Worm (Caenorhabditis elegans): ENCODE data around the gene H05C05.2.

H05C05.2 gene

DNA sequence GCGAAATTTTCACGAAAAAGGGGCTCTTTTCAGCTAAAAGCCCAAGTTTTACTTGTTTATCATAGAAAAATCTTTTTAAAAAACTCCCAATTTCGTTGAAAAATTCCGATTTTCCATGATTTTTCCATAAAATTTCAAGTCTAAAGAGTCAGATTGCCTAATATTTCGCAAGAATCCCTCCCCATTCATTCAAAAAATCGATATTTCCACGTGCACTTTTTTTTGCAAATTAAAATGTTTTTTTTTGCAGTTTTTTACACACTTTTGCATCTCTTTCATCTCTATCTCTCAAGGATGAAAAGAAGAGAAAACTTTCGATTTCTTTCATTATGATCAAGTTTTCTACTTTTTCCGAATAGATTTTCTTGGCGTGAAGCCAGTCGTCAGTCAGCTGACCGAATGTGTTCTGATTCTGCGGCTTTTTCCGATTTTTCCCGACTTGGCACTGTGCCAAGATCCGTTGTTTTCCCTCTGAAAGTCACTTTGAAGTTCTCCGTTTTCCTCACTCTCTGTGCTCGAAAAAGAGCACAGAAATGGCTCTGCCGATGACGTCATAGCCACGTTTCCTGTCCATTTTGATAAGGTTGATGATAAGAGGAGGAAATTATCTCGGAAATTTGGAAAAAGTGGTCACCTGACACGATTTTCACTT, 17.0 kb downstream of the H05C05.2 start:
- TF ChIP-seq W03F9.2 (tag; optimal IDR thresholded peaks at IDR 0.05) = no peak
- TF ChIP-seq dao-5 (tag; optimal IDR thresholded peaks at IDR 0.05) = no peak
- no peak for TF ChIP-seq him-1 (tag; optimal IDR thresholded peaks at IDR 0.05)

DNA sequence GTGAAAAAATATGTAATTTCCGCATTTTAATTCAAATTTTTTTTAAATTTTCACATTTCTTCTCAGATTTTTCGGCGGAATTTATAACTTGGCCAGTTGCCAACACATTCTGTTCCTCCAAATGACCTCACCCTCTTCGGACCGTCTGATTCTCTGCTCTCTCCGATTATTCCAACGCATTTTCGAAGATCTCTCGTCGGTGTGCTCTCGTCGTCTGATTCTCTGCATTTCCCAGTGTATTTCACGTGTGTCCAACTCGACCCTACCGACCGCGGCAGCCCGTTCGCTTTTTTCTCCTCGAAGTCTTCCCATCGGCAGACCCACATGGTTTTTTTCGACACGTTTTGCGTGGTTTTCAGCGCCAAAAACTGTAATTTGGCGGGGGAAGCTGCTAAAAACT, 18.2 kb downstream of the H05C05.2 start:
- no peak for TF ChIP-seq him-1 (tag; optimal IDR thresholded peaks at IDR 0.05)
- TF ChIP-seq W03F9.2 (tag; optimal IDR thresholded peaks at IDR 0.05) = no peak
- no peak for TF ChIP-seq dao-5 (tag; optimal IDR thresholded peaks at IDR 0.05)

DNA sequence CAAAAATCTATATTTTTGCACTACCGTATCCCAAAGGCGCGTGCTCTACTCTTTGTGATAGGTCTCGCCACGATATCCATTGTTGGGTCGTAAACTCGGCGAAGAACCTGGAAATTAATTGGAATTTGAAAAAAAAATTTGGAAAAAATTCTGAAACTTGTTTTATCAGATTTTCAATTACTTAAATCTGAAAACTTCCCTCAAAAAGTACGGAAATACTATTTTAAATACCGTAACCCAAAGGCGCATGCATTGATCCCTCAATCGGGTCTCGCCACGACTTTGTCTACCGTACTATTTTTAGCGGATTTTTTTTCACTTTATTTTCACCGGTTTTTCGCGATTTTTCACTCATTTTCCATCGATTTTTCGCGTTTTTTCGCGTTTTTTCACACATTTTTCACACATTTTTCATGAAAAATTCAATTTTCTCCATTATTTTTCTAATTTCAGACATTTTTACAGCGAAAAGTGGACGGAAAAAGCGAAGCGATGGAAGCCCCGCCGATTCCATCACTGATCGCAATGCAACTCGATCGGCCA, 18.7 kb downstream of the H05C05.2 start, which contains the start of gene H05C05.1:
TSS of gene H05C05.1 (plus strand) at position 493 of the 543 bp plus-strand sequence.
- no peak for TF ChIP-seq W03F9.2 (tag; optimal IDR thresholded peaks at IDR 0.05)
- TF ChIP-seq dao-5 (tag; optimal IDR thresholded peaks at IDR 0.05) = no peak
- TF ChIP-seq him-1 (tag; optimal IDR thresholded peaks at IDR 0.05) = no peak

DNA sequence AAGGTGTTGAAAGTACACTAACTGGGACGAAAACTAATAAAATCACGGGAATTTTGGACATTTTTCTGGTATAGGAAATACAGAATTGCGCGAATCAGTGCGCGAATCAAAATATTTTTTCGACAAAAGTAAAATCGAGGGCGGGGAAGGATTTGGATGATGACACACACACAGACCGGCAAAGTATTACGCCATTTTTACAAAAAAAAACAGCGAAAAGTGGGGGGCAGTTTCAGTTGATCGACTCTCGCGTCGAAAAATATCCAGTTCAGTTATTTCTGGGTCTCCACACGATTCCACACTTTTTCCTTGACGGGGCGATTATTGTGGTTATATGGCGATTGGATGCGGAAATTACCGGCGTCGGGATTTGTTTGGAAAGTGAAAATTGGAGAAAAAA, 19.3 kb downstream of the H05C05.2 start, which contains the start of gene H05C05.4:
TSS of gene H05C05.4 (minus strand) at position 101 of the 400 bp plus-strand sequence.
- no peak for TF ChIP-seq him-1 (tag; optimal IDR thresholded peaks at IDR 0.05)
- TF ChIP-seq dao-5 (tag; optimal IDR thresholded peaks at IDR 0.05) = no peak
- no peak for TF ChIP-seq W03F9.2 (tag; optimal IDR thresholded peaks at IDR 0.05)

DNA sequence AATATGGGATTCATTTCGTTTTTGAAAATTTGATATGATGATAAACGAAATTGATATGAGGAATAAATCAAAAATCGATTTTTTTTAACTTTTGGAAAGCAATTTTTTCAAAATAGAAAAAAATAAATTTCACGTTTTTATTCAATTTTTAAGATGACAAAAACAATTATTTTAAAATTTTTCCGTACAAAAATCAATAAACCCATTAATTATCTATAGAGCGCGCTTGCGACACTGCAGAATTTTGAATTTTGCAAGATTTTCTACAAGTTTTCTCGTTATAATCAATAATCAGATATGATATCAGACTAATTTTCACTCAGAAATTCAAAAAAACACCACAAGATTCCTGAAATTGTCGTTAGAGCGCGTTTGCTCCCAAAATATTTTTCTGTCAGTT, 21.4 kb downstream of the H05C05.2 start, which contains the start of gene R10F2.6:
TSS of gene R10F2.6 (minus strand) at position 101 of the 400 bp plus-strand sequence.
- TF ChIP-seq W03F9.2 (tag; optimal IDR thresholded peaks at IDR 0.05) (no peak), dao-5 (tag; optimal IDR thresholded peaks at IDR 0.05) (no peak), him-1 (tag; optimal IDR thresholded peaks at IDR 0.05) (no peak)

DNA sequence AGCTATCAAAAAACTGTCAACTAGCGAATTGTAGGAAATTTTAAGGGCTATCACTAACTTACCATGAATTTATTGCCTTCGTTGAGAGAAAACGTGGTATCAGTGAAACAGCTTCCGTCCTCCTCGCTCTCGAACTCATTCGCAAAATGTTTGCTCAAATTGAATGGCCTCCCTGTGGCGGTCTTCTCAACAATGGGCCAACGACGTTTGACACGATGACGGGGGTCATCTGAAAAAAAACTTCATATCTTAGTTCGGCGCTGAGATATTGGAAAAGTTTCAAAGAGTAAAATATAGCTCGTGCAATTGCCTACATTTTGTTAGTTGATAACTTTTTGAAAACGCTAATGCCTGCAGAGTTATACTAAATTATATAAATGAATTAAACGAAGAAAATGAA, 23.9 kb downstream of the H05C05.2 start:
- no peak for TF ChIP-seq him-1 (tag; optimal IDR thresholded peaks at IDR 0.05)
- TF ChIP-seq dao-5 (tag; optimal IDR thresholded peaks at IDR 0.05) = no peak
- no peak for TF ChIP-seq W03F9.2 (tag; optimal IDR thresholded peaks at IDR 0.05)

DNA sequence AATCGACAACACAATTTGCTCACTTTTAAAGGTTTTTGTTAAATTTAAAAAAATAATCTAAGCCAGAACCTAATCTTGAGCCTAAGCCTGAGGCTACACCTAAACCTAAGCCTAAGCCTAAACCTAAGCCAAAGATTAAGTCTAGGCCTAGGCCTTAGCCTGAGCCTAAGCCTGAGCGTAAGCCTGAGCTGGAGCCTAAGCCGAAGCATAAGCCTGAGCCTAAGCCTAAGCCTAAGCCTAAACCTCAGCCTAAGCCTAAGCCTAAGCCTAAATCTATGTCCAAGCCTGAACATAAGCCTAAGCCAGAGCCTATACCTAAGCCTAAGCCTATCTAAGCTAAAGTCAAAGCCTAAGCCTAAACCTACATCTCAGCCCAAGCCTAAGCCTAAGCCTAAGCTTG, 27.7 kb downstream of the H05C05.2 start:
- TF ChIP-seq him-1 (tag; optimal IDR thresholded peaks at IDR 0.05) (no peak), W03F9.2 (tag; optimal IDR thresholded peaks at IDR 0.05) (no peak), dao-5 (tag; optimal IDR thresholded peaks at IDR 0.05) (no peak)

DNA sequence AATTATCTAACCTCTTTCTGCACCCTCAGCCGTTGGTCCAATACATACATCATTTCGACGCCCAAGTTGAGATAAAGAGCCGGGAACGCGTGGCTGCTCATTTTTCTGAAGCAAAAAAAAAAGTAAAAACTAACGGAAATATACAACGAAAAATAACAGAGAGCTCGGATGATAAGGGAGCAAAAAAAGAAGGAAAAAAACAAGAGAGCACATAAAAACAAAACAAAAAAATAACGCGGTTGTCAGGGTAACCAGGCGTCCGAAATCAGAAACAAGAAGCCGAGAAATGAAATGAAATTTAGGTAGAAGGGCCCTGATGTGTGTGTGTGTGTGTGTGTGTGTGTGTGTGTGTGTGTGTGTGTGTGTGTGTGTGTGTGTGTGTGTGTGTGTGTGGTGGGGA, 40.8 kb downstream of the H05C05.2 start, which contains the start of gene R10F2.5:
TSS of gene R10F2.5 (minus strand) at position 101 of the 400 bp plus-strand sequence.
- TF ChIP-seq W03F9.2 (tag; optimal IDR thresholded peaks at IDR 0.05) (no peak), dao-5 (tag; optimal IDR thresholded peaks at IDR 0.05) (no peak), him-1 (tag; optimal IDR thresholded peaks at IDR 0.05) (no peak)

DNA sequence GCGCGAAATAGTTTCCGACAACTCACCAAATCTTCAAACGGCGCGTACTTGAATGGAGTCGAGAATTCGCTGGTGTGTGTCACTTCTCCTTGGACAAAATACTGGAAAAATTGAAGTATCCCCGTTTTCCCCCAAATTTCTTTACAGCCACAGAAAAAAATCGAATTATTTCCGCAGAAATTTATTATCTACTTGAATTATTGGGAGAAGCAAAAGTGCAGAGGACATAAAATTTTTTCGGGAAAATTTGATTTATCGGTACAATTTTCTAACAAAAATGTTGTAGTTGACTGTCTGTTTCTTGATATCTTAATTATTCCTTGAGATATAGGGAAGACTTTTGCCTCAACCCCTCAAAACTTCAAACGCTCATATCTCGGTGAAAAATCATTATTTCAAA, 42.4 kb downstream of the H05C05.2 start, which contains the start of gene R10F2.4:
TSS of gene R10F2.4 (minus strand) at position 101 of the 400 bp plus-strand sequence.
- no peak for TF ChIP-seq him-1 (tag; optimal IDR thresholded peaks at IDR 0.05)
- no peak for TF ChIP-seq W03F9.2 (tag; optimal IDR thresholded peaks at IDR 0.05)
- TF ChIP-seq dao-5 (tag; optimal IDR thresholded peaks at IDR 0.05) = no peak

DNA sequence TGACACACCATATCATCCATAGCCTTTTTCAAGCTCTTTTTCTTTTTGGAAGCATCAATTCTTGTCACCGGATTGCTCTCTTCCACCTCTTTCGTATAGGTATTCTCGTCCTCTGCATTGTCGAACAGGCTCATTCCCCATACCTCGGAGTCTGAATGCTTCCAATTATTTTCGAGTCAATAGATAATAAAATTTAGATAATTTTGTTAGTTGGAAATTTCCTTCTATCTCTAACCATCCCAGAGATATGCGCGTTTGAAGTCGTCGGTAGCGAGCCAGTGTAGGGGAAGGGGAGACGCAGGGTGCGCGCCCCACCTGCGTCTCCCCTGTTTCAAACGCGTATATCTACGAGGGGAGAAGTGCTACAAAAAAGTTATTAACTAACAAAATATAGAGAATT, 44.6 kb downstream of the H05C05.2 start:
- no peak for TF ChIP-seq dao-5 (tag; optimal IDR thresholded peaks at IDR 0.05)

DNA sequence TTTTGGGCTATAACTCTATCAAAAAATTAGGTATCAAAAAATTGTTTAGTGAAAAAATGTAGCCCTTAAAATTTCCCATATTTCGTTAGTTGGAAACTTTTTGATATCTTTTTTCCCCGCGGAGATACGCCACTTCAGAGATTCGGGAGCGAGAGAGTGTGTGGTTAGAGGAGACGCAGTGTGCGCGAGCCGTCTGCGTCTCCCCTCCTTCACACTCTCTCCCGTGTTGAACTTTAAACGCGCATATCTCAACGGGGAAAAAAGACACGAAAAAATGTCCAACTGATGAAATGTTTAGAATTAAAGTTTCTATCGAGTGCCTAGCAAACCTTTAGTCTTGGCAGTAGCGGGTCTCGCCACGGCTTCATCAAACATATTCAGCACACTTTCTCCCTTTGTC, 45.2 kb downstream of the H05C05.2 start:
- TF ChIP-seq him-1 (tag; optimal IDR thresholded peaks at IDR 0.05) (no peak), W03F9.2 (tag; optimal IDR thresholded peaks at IDR 0.05) (no peak), dao-5 (tag; optimal IDR thresholded peaks at IDR 0.05) (no peak)

DNA sequence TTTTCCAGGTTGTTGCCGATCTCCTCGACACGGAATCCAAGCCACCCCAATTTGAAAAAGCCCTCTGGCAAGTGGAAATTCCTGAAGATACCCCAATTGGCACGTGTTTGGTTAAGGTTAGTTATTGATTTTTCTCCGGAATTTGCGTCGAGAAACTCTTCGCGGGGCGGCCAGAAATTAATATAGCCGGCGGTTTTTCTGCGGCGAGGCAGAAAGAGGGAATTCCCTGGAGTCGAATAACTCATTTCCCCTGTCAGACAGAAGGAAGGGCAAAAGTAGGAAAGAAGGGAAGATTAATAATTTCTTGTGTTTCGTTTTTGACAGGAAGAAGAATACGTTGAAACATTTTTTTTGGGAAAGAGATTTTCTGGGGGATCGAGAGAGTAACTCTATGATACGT, 46.8 kb downstream of the H05C05.2 start:
- TF ChIP-seq W03F9.2 (tag; optimal IDR thresholded peaks at IDR 0.05) = no peak
- TF ChIP-seq him-1 (tag; optimal IDR thresholded peaks at IDR 0.05) = no peak
- TF ChIP-seq dao-5 (tag; optimal IDR thresholded peaks at IDR 0.05) = no peak

DNA sequence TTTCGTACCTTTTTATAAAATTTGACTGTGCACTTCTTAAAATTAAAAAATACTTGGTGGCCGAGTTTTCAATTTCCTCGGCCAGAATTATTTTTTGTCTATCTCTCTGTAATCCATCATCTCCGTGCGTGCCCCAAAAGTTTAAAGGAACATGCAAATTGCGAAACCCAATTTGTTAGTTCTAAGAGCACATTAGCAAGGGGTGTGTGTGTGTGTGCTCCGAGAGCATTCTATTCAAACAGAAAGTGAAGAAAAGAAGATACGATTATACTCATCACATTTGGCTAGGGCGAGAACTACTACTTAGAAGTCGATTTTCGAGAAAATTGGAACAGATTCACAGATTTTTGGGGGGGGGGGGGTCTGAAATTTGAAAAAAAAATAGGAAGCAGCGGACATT, 51.4 kb downstream of the H05C05.2 start:
- TF ChIP-seq dao-5 (tag; optimal IDR thresholded peaks at IDR 0.05) = no peak
- no peak for TF ChIP-seq him-1 (tag; optimal IDR thresholded peaks at IDR 0.05)
- no peak for TF ChIP-seq W03F9.2 (tag; optimal IDR thresholded peaks at IDR 0.05)

DNA sequence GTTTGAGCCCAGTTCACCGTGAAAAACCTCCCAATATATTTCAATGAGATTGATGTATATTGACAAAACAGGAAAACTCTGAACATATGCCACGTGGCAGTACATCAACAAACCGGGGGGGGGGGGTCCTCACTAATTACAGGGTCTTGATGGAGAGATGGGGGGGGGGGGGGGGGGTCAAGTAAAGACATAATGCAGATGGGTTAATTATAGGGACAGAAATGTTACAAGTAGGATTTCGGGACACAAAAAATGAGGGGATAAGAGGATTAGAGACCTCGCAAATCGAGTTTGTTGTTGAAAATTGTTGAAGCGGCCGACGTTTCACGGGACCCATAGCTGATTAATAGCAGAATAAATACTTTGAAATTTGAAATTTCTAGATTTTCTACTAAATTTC, 52.5 kb downstream of the H05C05.2 start:
- TF ChIP-seq him-1 (tag; optimal IDR thresholded peaks at IDR 0.05) = no peak
- TF ChIP-seq dao-5 (tag; optimal IDR thresholded peaks at IDR 0.05) = no peak
- TF ChIP-seq W03F9.2 (tag; optimal IDR thresholded peaks at IDR 0.05) = no peak

Measured in whole organism, L4/young adult.